Worm (Caenorhabditis elegans) whole organism, late embryonic: ENCODE data around the gene F46F5.11.

Experiments
- ama-1 ChIP-seq: fragments of 150-350 bp; optimal IDR thresholded peaks from 2 replicates; lab custom pipeline; 2014
- ceh-14 ChIP-seq: sonication (generic microtip); optimal IDR thresholded peaks from 2 replicates; lab custom pipeline; 2016; ENCODE audit warnings: missing genotype, missing genetic modification characterization, missing compliant biosample characterization
- ceh-31 ChIP-seq: sonication (generic microtip); optimal IDR thresholded peaks from 2 replicates; lab custom pipeline; 2016; ENCODE audit warnings: missing genetic modification characterization, missing compliant biosample characterization
- dmd-4 ChIP-seq: sonication (generic microtip); optimal IDR thresholded peaks from 2 replicates; lab custom pipeline; 2016; ENCODE audit warnings: borderline replicate concordance, missing genetic modification characterization, missing compliant biosample characterization
- fkh-10 ChIP-seq: fragments of 150-350 bp; optimal IDR thresholded peaks from 2 replicates; lab custom pipeline; 2014; ENCODE audit warnings: missing biosample characterization, missing genetic modification reagents, missing genetic modification characterization
- pha-4 ChIP-seq: fragments of 150-350 bp; optimal IDR thresholded peaks from 2 replicates; lab custom pipeline; 2018; ENCODE audit warnings: missing biosample characterization, missing genetic modification reagents, missing genetic modification characterization
- sox-2 ChIP-seq: fragments of 200-800 bp; sonication (Bioruptor generic); IDR thresholded peaks from 2 replicates; pipeline ENCODE4 v1.3.6; 2022; ENCODE audit warnings: missing genetic modification reagents, missing genetic modification characterization, missing compliant biosample characterization
- syd-9 ChIP-seq: sonication (generic microtip); optimal IDR thresholded peaks from 2 replicates; lab custom pipeline; 2016; ENCODE audit warnings: mild to moderate bottlenecking, missing genetic modification characterization, moderate library complexity, missing compliant biosample characterization
- tbx-2 ChIP-seq: sonication (generic microtip); optimal IDR thresholded peaks from 2 replicates; lab custom pipeline; 2016; ENCODE audit warnings: missing genetic modification characterization, missing compliant biosample characterization
- tbx-7 ChIP-seq: sonication (generic microtip); optimal IDR thresholded peaks from 2 replicates; lab custom pipeline; 2016; ENCODE audit warnings: missing genotype, missing genetic modification characterization, missing compliant biosample characterization
- unc-55 ChIP-seq: sonication (generic microtip); optimal IDR thresholded peaks from 2 replicates; lab custom pipeline; 2017; ENCODE audit warnings: missing biosample characterization, missing genetic modification reagents, missing genetic modification characterization
- ztf-16 ChIP-seq: sonication (generic microtip); optimal IDR thresholded peaks from 2 replicates; lab custom pipeline; 2017; ENCODE audit warnings: missing genetic modification characterization, missing compliant biosample characterization

ce11 chrII:765219-765618, 43.3 kb upstream of the F46F5.11 start, which contains the start of gene C08G5.7:
- TF ChIP-seq syd-9 (tag; lab: Kevin White, UChicago) (no peak), dmd-4 (tag; lab: Kevin White, UChicago) (no peak), tbx-7 (tag; lab: Kevin White, UChicago) (no peak), ama-1 (lab: Kevin White, UChicago) (no peak), ztf-16 (tag; lab: Kevin White, UChicago) (no peak), fkh-10 (GFP tag; lab: Kevin White, UChicago) (no peak), ceh-31 (tag; lab: Kevin White, UChicago) (no peak), pha-4 (tag; lab: Kevin White, UChicago) (no peak), tbx-2 (tag; lab: Kevin White, UChicago) (no peak), sox-2 (GFP tag; lab: Robert Waterston, UW) (no peak), unc-55 (GFP tag; lab: Kevin White, UChicago) (no peak), ceh-14 (tag; lab: Kevin White, UChicago) (no peak)
